Worm (Caenorhabditis elegans) whole organism, young adult: ENCODE data around the gene unc-112.

ENCODE experiments used
- B0019.2 ChIP-seq: fragments of 200-800 bp; sonication (Bioruptor generic); conservative IDR thresholded peaks from 2 replicates; pipeline ENCODE4 v1.3.6; 2022; ENCODE audit warnings: missing genetic modification reagents, missing genetic modification characterization, missing compliant biosample characterization
- B0336.3 ChIP-seq: fragments of 200-800 bp; sonication (Bioruptor generic); IDR thresholded peaks from 2 replicates; pipeline ENCODE4 v1.3.6; 2022; ENCODE audit warnings: missing genetic modification characterization, missing compliant biosample characterization
- C06A6.2 ChIP-seq: fragments of 200-800 bp; sonication (Bioruptor generic); conservative IDR thresholded peaks from 2 replicates; pipeline ENCODE4 v1.3.6; 2022; ENCODE audit warnings: missing genetic modification characterization, missing compliant biosample characterization
- C17E4.6 ChIP-seq: fragments of 200-800 bp; sonication (Bioruptor generic); IDR thresholded peaks from 2 replicates; pipeline ENCODE4 v1.3.6; 2022; ENCODE audit warnings: missing genetic modification reagents, missing genetic modification characterization, missing compliant biosample characterization
- F23B12.7 ChIP-seq: sonication (generic microtip); optimal IDR thresholded peaks from 2 replicates; lab custom pipeline; 2017; ENCODE audit warnings: missing genetic modification characterization, mild to moderate bottlenecking, missing compliant biosample characterization, antibody characterized with exemption, moderate library complexity; ENCODE audit not compliant: insufficient read depth
- F33H1.4 ChIP-seq: fragments of 200-800 bp; sonication (Bioruptor generic); IDR thresholded peaks from 2 replicates; pipeline ENCODE4 v1.3.6; 2022; ENCODE audit warnings: missing genetic modification reagents, missing genetic modification characterization, missing compliant biosample characterization
- F49E8.2 ChIP-seq: sonication (generic microtip); optimal IDR thresholded peaks from 3 replicates; lab custom pipeline; 2017; ENCODE audit warnings: missing genetic modification characterization, mild to moderate bottlenecking, missing compliant biosample characterization, antibody characterized with exemption, moderate library complexity; ENCODE audit not compliant: insufficient read depth
- F52B5.7 ChIP-seq: sonication (generic microtip); optimal IDR thresholded peaks from 2 replicates; lab custom pipeline; 2016; ENCODE audit warnings: mild to moderate bottlenecking, missing genetic modification characterization, missing compliant biosample characterization
- F55B11.4 ChIP-seq: sonication (generic microtip); optimal IDR thresholded peaks from 2 replicates; lab custom pipeline; 2016; ENCODE audit warnings: missing compliant biosample characterization, missing genetic modification characterization, borderline replicate concordance; ENCODE audit not compliant: insufficient read depth
- F57A8.1 ChIP-seq: fragments of 200-800 bp; sonication (Bioruptor generic); optimal IDR thresholded peaks from 2 replicates; lab custom pipeline; 2018; ENCODE audit warnings: mild to moderate bottlenecking, missing genetic modification characterization, moderate library complexity, missing compliant biosample characterization
- F57C9.4 ChIP-seq: sonication (generic microtip); optimal IDR thresholded peaks from 2 replicates; lab custom pipeline; 2017; ENCODE audit warnings: mild to moderate bottlenecking, missing genetic modification characterization, missing compliant biosample characterization
- K11D2.4 ChIP-seq: fragments of 200-800 bp; sonication (Bioruptor generic); IDR thresholded peaks from 2 replicates; pipeline ENCODE4 v1.3.6; 2022; ENCODE audit warnings: missing genetic modification reagents, missing genetic modification characterization, missing compliant biosample characterization
- T26A5.8 ChIP-seq: sonication (generic microtip); optimal IDR thresholded peaks from 2 replicates; lab custom pipeline; 2016; ENCODE audit warnings: missing genetic modification characterization, missing compliant biosample characterization
- Y53G8AR.9 ChIP-seq: fragments of 200-800 bp; sonication (Bioruptor generic); conservative IDR thresholded peaks from 2 replicates; pipeline ENCODE4 v1.3.6; 2022; ENCODE audit warnings: missing genetic modification reagents, missing genetic modification characterization, missing compliant biosample characterization
- Y56A3A.18 ChIP-seq: fragments of 200-800 bp; sonication (Bioruptor generic); IDR thresholded peaks from 2 replicates; pipeline ENCODE4 v1.3.6; 2022; ENCODE audit warnings: missing genetic modification reagents, missing genetic modification characterization, missing compliant biosample characterization
- akir-1 ChIP-seq: fragments of 200-800 bp; sonication (Bioruptor generic); optimal IDR thresholded peaks from 2 replicates; lab custom pipeline; 2018; ENCODE audit warnings: mild to moderate bottlenecking, missing genetic modification characterization, moderate library complexity, missing compliant biosample characterization
- atf-7 ChIP-seq: sonication (generic microtip); optimal IDR thresholded peaks from 2 replicates; lab custom pipeline; 2017; ENCODE audit warnings: mild to moderate bottlenecking, missing genetic modification characterization, missing compliant biosample characterization
- athp-1 ChIP-seq: sonication (generic microtip); optimal IDR thresholded peaks from 2 replicates; lab custom pipeline; 2017; ENCODE audit warnings: mild to moderate bottlenecking, missing genetic modification characterization, missing compliant biosample characterization
- attf-6 ChIP-seq: fragments of 200-800 bp; sonication (Bioruptor generic); IDR thresholded peaks from 2 replicates; pipeline ENCODE4 v1.3.6; 2022; ENCODE audit warnings: missing genetic modification reagents, missing genetic modification characterization, missing compliant biosample characterization
- bed-1 ChIP-seq: fragments of 200-800 bp; sonication (Bioruptor generic); IDR thresholded peaks from 2 replicates; pipeline ENCODE4 v1.3.6; 2022; ENCODE audit warnings: missing genetic modification reagents, missing genetic modification characterization, missing compliant biosample characterization
- ceh-27 ChIP-seq: fragments of 200-800 bp; sonication (Bioruptor generic); optimal IDR thresholded peaks from 2 replicates; lab custom pipeline; 2018; ENCODE audit warnings: mild to moderate bottlenecking, missing genetic modification characterization, moderate library complexity, missing compliant biosample characterization
- ceh-58 ChIP-seq: fragments of 200-800 bp; sonication (Bioruptor generic); IDR thresholded peaks from 2 replicates; pipeline ENCODE4 v1.3.6; 2022; ENCODE audit warnings: missing genetic modification characterization, missing compliant biosample characterization
- die-1 ChIP-seq: sonication (generic microtip); optimal IDR thresholded peaks from 2 replicates; lab custom pipeline; 2016; ENCODE audit warnings: missing genotype, mild to moderate bottlenecking, missing genetic modification characterization, missing compliant biosample characterization
- dpff-1 ChIP-seq: sonication (generic microtip); optimal IDR thresholded peaks from 2 replicates; lab custom pipeline; 2017; ENCODE audit warnings: mild to moderate bottlenecking, missing genetic modification characterization, missing compliant biosample characterization
- dpl-1 ChIP-seq: fragments of 150-350 bp; optimal IDR thresholded peaks from 2 replicates; lab custom pipeline; 2014; ENCODE audit warnings: missing biosample characterization, missing genetic modification reagents, missing genetic modification characterization
- efl-1 ChIP-seq: fragments of 150-350 bp; optimal IDR thresholded peaks from 2 replicates; lab custom pipeline; 2014; ENCODE audit warnings: missing biosample characterization, missing genetic modification reagents, missing genetic modification characterization
- egl-18 ChIP-seq: fragments of 200-800 bp; sonication (Bioruptor generic); IDR thresholded peaks from 2 replicates; pipeline ENCODE4 v1.3.6; 2022; ENCODE audit warnings: missing genetic modification reagents, missing genetic modification characterization, missing compliant biosample characterization
- hlh-12 ChIP-seq: sonication (generic microtip); optimal IDR thresholded peaks from 2 replicates; lab custom pipeline; 2016; ENCODE audit warnings: missing genetic modification characterization, missing compliant biosample characterization
- hsf-1 ChIP-seq: fragments of 200-800 bp; sonication (Bioruptor generic); IDR thresholded peaks from 2 replicates; pipeline ENCODE4 v1.3.6; 2022; ENCODE audit warnings: missing genetic modification reagents, missing genetic modification characterization, missing compliant biosample characterization
- lir-1 ChIP-seq: fragments of 200-800 bp; sonication (Bioruptor generic); conservative IDR thresholded peaks from 2 replicates; pipeline ENCODE4 v1.3.6; 2022; ENCODE audit warnings: missing genetic modification reagents, missing genetic modification characterization, missing compliant biosample characterization
- madf-8 ChIP-seq: fragments of 200-800 bp; sonication (Bioruptor generic); conservative IDR thresholded peaks from 2 replicates; pipeline ENCODE4 v1.3.6; 2022; ENCODE audit warnings: missing genetic modification reagents, missing genetic modification characterization, missing compliant biosample characterization
- nfya-1 ChIP-seq: sonication (generic microtip); optimal IDR thresholded peaks from 2 replicates; lab custom pipeline; 2017; ENCODE audit warnings: antibody characterized with exemption, missing compliant biosample characterization, missing genetic modification characterization, borderline replicate concordance; ENCODE audit not compliant: insufficient read depth
- nhr-120 ChIP-seq: fragments of 200-800 bp; sonication (Bioruptor generic); IDR thresholded peaks from 2 replicates; pipeline ENCODE4 v1.3.6; 2022; ENCODE audit warnings: missing genetic modification characterization, missing compliant biosample characterization
- nhr-27 ChIP-seq: fragments of 200-800 bp; sonication (Bioruptor generic); optimal IDR thresholded peaks from 2 replicates; lab custom pipeline; 2018; ENCODE audit warnings: mild to moderate bottlenecking, missing genetic modification characterization, moderate library complexity, missing compliant biosample characterization
- nhr-80 ChIP-seq: sonication (generic microtip); optimal IDR thresholded peaks from 2 replicates; lab custom pipeline; 2016; ENCODE audit warnings: missing genetic modification characterization, missing compliant biosample characterization
- rcor-1 ChIP-seq: fragments of 200-800 bp; sonication (Bioruptor generic); IDR thresholded peaks from 2 replicates; pipeline ENCODE4 v1.3.6; 2022; ENCODE audit warnings: missing genetic modification reagents, missing genetic modification characterization, missing compliant biosample characterization
- snpc-1.1 ChIP-seq: sonication (generic microtip); optimal IDR thresholded peaks from 2 replicates; lab custom pipeline; 2017; ENCODE audit warnings: missing genetic modification characterization, mild to moderate bottlenecking, missing compliant biosample characterization, antibody characterized with exemption, moderate library complexity, missing genotype, missing genetic modification reagents; ENCODE audit not compliant: insufficient read depth
- snpc-4 ChIP-seq, 5 experiments: fragments of 150-350 bp in 1 of 5; sonication (generic microtip) in 4 of 5; optimal IDR thresholded peaks; 2 replicates each; lab custom pipeline; 2014 to 2018; ENCODE audit warnings: missing genetic modification characterization in 5 of 5, missing biosample characterization in 3 of 5, antibody characterized with exemption in 2 of 5, mild to moderate bottlenecking in 2 of 5, missing compliant biosample characterization in 2 of 5, missing genotype in 2 of 5, moderate library complexity in 2 of 5, missing genetic modification reagents in 1 of 5
- somi-1 ChIP-seq: fragments of 200-800 bp; sonication (Bioruptor generic); optimal IDR thresholded peaks from 2 replicates; lab custom pipeline; 2018; ENCODE audit warnings: mild to moderate bottlenecking, missing genetic modification characterization, missing compliant biosample characterization
- sptf-2 ChIP-seq: fragments of 200-800 bp; sonication (Bioruptor generic); optimal IDR thresholded peaks from 2 replicates; lab custom pipeline; 2018; ENCODE audit warnings: mild to moderate bottlenecking, missing genetic modification characterization, missing compliant biosample characterization
- tbx-9 ChIP-seq: sonication (generic microtip); optimal IDR thresholded peaks from 2 replicates; lab custom pipeline; 2016; ENCODE audit warnings: borderline replicate concordance, missing genetic modification characterization, inconsistent platforms, missing compliant biosample characterization
- tlf-1 ChIP-seq: fragments of 200-800 bp; sonication (Bioruptor generic); optimal IDR thresholded peaks from 2 replicates; lab custom pipeline; 2018; ENCODE audit warnings: mild to moderate bottlenecking, missing genetic modification characterization, missing compliant biosample characterization
- zim-3 ChIP-seq: sonication (generic microtip); optimal IDR thresholded peaks from 2 replicates; lab custom pipeline; 2017; ENCODE audit warnings: mild to moderate bottlenecking, missing genetic modification characterization, moderate library complexity, missing compliant biosample characterization
- ztf-22 ChIP-seq: fragments of 200-800 bp; sonication (Bioruptor generic); optimal IDR thresholded peaks from 2 replicates; lab custom pipeline; 2018; ENCODE audit warnings: mild to moderate bottlenecking, missing genetic modification characterization, moderate library complexity, missing compliant biosample characterization
- ztf-3 ChIP-seq: fragments of 200-800 bp; sonication (Bioruptor generic); optimal IDR thresholded peaks from 2 replicates; lab custom pipeline; 2018; ENCODE audit warnings: mild to moderate bottlenecking, missing genetic modification characterization, missing compliant biosample characterization

unc-112 gene

DNA sequence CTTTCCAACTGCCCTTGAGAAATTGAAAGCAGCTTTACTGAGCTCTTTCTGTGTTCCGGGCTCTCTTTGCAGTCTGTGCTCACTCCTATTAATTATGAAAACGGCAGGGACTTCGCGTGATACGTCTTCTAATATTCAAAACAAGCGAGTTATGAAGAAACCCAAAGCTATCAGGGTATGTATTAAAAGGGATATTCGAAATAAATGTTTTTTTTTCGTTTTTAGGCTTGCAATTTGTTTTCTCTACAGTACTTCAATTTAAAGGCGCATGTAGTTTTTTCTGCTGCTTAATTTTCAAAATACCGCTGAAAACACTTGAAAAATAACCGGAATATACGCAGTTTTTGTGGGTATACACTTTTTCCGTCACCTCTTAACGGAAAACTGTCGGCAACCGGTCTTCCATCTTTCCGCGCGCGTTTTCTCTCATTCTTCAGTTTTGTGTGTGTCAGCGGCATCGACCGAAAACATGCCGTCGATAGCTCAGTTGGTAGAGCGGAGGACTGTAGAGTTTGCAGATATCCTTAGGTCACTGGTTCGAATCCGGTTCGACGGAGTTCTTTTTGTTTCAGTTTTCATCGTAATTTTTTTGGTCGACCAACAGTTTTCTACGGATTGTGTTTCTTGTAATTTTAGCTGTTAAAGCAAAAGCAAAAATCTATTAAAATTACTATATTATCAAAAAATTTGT lies 7.2 kb downstream of the unc-112 start, which contains the start of gene gasr-8 (continued):
- TF ChIP-seq F57A8.1 (GFP tag; lab: Kevin White, UChicago) (no peak), zim-3 (tag; lab: Kevin White, UChicago) (no peak), B0336.3 (GFP tag; lab: Robert Waterston, UW) (no peak), attf-6 (GFP tag; lab: Robert Waterston, UW) (no peak), F49E8.2 (tag; lab: Kevin White, UChicago) (no peak), bed-1 (GFP tag; lab: Robert Waterston, UW) (no peak), rcor-1 (GFP tag; lab: Robert Waterston, UW) (no peak), F33H1.4 (GFP tag; lab: Robert Waterston, UW) (peak; percentile 8; the same call in 1 of the 2 replicates), tbx-9 (tag; lab: Kevin White, UChicago) (no peak), snpc-1.1 (tag; lab: Kevin White, UChicago) (no peak), F57C9.4 (no peak), K11D2.4 (no peak), nhr-27 (tag; lab: Kevin White, UChicago) (no peak), sptf-2 (GFP tag; lab: Kevin White, UChicago) (no peak), Y56A3A.18 (GFP tag; lab: Robert Waterston, UW) (no peak), snpc-4 (GFP tag; optimal IDR thresholded peaks at IDR 0.05; lab: Kevin White, UChicago) (no peak), snpc-4 (tag; optimal IDR thresholded peaks at IDR 0.05; lab: Kevin White, UChicago) (peak in 2 of 4 experiments; percentile 27 to 34), somi-1 (no peak), nfya-1 (tag; lab: Kevin White, UChicago) (no peak), die-1 (peak; percentile 48), ztf-22 (GFP tag; lab: Kevin White, UChicago) (no peak), madf-8 (GFP tag; lab: Robert Waterston, UW) (peak; percentile 66), hlh-12 (tag; lab: Kevin White, UChicago) (no peak), T26A5.8 (tag; lab: Kevin White, UChicago) (no peak), tlf-1 (GFP tag; lab: Kevin White, UChicago) (no peak), ztf-3 (GFP tag; lab: Kevin White, UChicago) (no peak), C06A6.2 (GFP tag; lab: Robert Waterston, UW) (no peak), ceh-58 (GFP tag; lab: Robert Waterston, UW) (no peak), F52B5.7 (tag; lab: Kevin White, UChicago) (no peak), dpff-1 (tag; lab: Kevin White, UChicago) (no peak), Y53G8AR.9 (GFP tag; lab: Robert Waterston, UW) (no peak), B0019.2 (no peak), dpl-1 (no peak), hsf-1 (GFP tag; lab: Robert Waterston, UW) (peak; percentile 73), ceh-27 (GFP tag; lab: Kevin White, UChicago) (no peak)

DNA sequence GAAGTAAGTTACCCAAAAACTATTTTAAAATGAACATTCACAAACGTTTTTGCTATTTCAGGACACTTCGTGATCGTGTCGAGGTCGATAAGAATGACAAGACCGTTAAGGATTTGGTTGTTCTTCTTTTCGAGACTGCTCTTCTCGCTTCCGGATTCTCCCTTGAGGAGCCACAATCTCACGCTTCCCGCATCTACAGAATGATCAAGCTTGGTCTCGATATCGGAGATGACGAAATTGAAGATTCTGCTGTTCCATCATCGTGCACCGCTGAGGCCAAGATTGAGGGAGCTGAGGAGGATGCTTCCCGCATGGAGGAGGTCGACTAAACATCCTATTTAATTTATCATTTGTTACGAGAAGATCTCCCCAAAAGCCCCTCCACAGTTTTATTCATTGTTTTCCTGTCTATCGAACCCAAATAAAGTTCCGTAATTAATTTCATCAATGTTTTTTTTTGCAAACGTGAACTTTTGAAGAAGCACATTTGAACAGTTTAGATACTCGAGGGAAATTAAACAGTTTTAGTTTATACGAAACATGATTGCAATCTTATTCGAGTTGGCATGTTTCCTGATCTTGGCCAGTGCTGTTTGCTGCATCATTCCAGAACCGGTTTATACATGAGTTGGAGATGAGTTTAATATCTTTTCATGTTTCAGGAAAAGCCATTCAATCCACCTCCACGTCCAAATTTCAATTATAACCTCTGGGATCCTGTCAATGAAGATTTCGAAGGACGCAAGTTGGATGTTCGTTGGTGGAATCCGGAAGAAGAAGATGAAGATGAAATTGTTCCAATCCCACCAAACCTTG lies 8.1 kb downstream of the unc-112 start, which contains the start of gene C47E8.11:
Gene C47E8.11 (plus strand): TSS at position 520 of the 816 bp plus-strand sequence.
- TF ChIP-seq akir-1 (GFP tag; lab: Kevin White, UChicago): no peak
- peak; percentile 30 for TF ChIP-seq rcor-1 (GFP tag; lab: Robert Waterston, UW)
- TF ChIP-seq F23B12.7 (tag; lab: Kevin White, UChicago): peak; percentile 44
- no peak for TF ChIP-seq lir-1
- no peak for TF ChIP-seq dpl-1
- no peak for TF ChIP-seq K11D2.4
- TF ChIP-seq dpff-1 (tag; lab: Kevin White, UChicago): no peak
- peak; percentile 32 for TF ChIP-seq nhr-80 (tag; lab: Kevin White, UChicago)
- no peak for TF ChIP-seq F55B11.4 (tag; lab: Kevin White, UChicago)
- no peak for TF ChIP-seq nhr-120 (GFP tag; lab: Robert Waterston, UW)
- peak; percentile 34 for TF ChIP-seq atf-7 (tag; lab: Kevin White, UChicago)
- peak; percentile 19 for TF ChIP-seq efl-1
- TF ChIP-seq egl-18 (GFP tag; lab: Robert Waterston, UW): no peak
- TF ChIP-seq C17E4.6 (GFP tag; lab: Robert Waterston, UW): no peak
- TF ChIP-seq athp-1: peak; percentile 41
